Fruit fly (Drosophila melanogaster): Measurements from ENCODE around the gene CG33172.

Gene CG33172

DNA sequence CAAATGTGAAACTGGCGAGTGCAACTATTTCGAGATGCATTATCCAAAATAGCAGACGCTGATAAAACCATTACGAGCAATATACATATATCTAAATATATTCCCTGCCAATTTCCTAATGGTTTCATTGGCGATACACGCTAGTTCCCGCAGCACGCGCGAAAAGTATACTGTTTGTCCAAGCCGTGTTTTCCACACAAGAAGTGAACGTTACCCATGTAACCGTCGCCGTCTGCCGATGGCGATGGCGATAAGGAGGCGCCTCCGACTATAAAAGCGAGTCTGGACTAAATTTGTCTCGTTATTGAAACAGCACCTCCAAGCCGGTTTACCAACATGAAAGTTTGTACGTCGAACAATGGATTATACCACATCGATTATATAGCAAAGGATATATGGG, 9.4 kb downstream of the CG33172 start, which contains the start of gene CG43673:
Gene CG43673, plus strand, starts transcription at position 301 of the 400 bp plus-strand sequence.
- TF ChIP-seq CG7101 (tag; optimal IDR thresholded peaks at IDR 0.05) (no peak), CG1620 (GFP tag; optimal IDR thresholded peaks at IDR 0.05) (no peak), bab1 (GFP tag; optimal IDR thresholded peaks at IDR 0.05) (no peak), ovo (GFP tag; optimal IDR thresholded peaks at IDR 0.05) (no peak), kay (GFP tag; ENCODE audit: borderline replicate concordance) (no peak), CG14711 (tag; optimal IDR thresholded peaks at IDR 0.05) (no peak), Clk (GFP tag; optimal IDR thresholded peaks at IDR 0.05) (no peak)

dm6 chrX:15783610-15784009, 14.1 kb downstream of the CG33172 start, which contains the start of gene Efhc1.1:
Efhc1.1 (minus strand) TSS chrX:15783710.
- TF ChIP-seq CG11617 (GFP tag; optimal IDR thresholded peaks at IDR 0.05) (no peak), kay (GFP tag; ENCODE audit: borderline replicate concordance) (no peak), CG5204 (GFP tag; optimal IDR thresholded peaks at IDR 0.05) (no peak), toe (GFP tag; optimal IDR thresholded peaks at IDR 0.05) (no peak), CG12768 (GFP tag; optimal IDR thresholded peaks at IDR 0.05) (no peak)

DNA sequence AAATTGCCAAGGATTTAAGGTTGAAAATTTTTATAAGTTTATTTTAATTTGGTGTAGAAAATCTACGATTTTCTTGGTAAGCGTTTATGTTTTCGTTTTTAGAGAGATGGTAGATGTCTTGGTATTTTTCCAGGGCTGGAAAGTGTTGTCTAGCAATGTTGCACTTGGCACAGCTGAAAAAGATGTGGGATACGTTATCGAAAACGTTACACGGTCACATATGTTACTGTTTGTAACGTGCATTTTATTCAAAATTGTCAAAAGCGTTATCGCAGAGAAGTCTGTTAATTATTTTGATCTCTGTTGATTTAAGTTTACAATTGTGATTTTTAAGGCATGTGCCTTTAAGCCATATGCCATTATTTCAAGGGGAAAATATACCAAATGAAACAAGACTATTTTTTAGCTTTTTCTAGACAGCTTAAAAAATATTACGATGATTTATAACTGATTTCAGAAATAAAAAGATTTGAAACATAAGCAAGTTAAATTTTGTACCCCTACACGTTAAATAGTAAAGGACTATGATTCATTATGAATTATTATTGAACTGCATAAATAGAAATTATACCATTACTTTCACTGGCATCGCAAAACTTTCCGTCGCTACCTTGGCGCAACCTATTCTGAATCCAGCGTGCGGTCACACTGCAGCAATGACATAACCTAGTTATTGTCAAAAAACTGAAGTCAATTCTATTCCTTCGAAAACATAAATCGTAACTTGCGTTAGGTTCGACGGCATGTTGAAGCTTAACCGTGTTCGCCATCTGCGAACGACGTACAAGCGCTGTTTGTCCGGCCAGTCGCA, 16.2 kb downstream of the CG33172 start, which contains the start of the genes Paf-AHalpha and mRpS30:
Gene Paf-AHalpha, minus strand, starts transcription at position 155 of the 811 bp plus-strand sequence.
Gene mRpS30, plus strand, starts transcription at position 619 of the 811 bp plus-strand sequence.
- TF ChIP-seq bab1 (GFP tag; optimal IDR thresholded peaks at IDR 0.05): peak; percentile 45
- no peak for TF ChIP-seq ovo (GFP tag; optimal IDR thresholded peaks at IDR 0.05)

dm6 chrX:15786242-15786641, 16.8 kb downstream of the CG33172 start:
- TF ChIP-seq cnc (optimal IDR thresholded peaks at IDR 0.05) (no peak), CG7101 (tag; optimal IDR thresholded peaks at IDR 0.05) (no peak), bab1 (GFP tag; optimal IDR thresholded peaks at IDR 0.05) (no peak), CG1620 (GFP tag; optimal IDR thresholded peaks at IDR 0.05) (no peak), Crg-1 (GFP tag; optimal IDR thresholded peaks at IDR 0.05) (no peak), Hr96 (GFP tag; optimal IDR thresholded peaks at IDR 0.05) (no peak), CG5204 (GFP tag; optimal IDR thresholded peaks at IDR 0.05) (no peak), tj (GFP tag; optimal IDR thresholded peaks at IDR 0.05) (no peak), CG33017 (tag; optimal IDR thresholded peaks at IDR 0.05) (no peak), pad (GFP tag; optimal IDR thresholded peaks at IDR 0.05) (no peak), Clk (GFP tag; optimal IDR thresholded peaks at IDR 0.05) (no peak), CG7045 (GFP tag; optimal IDR thresholded peaks at IDR 0.05) (no peak), kay (GFP tag; ENCODE audit: borderline replicate concordance) (no peak)

- TF ChIP-seq toe (GFP tag; optimal IDR thresholded peaks at IDR 0.05): no peak
- TF ChIP-seq CG14711 (tag; optimal IDR thresholded peaks at IDR 0.05): peak; percentile 62
- peak; percentile 33 for TF ChIP-seq CG7045 (GFP tag; optimal IDR thresholded peaks at IDR 0.05)
- peak; percentile 47 for TF ChIP-seq Mnt (GFP tag; optimal IDR thresholded peaks at IDR 0.05)
- peak; percentile 88 for TF ChIP-seq CG7101 (tag; optimal IDR thresholded peaks at IDR 0.05)
- TF ChIP-seq CG33017 (tag; optimal IDR thresholded peaks at IDR 0.05): peak; percentile 41
- peak; percentile 62 for TF ChIP-seq CG11617 (GFP tag; optimal IDR thresholded peaks at IDR 0.05)
- no peak for TF ChIP-seq Hr96 (GFP tag; optimal IDR thresholded peaks at IDR 0.05)
- no peak for TF ChIP-seq CG5204 (GFP tag; optimal IDR thresholded peaks at IDR 0.05)
- peak; percentile 70 for TF ChIP-seq cic (GFP tag; optimal IDR thresholded peaks at IDR 0.05)
- no peak for TF ChIP-seq Clk (GFP tag; optimal IDR thresholded peaks at IDR 0.05)
- TF ChIP-seq bab1 (GFP tag; optimal IDR thresholded peaks at IDR 0.05): peak; percentile 24
- TF ChIP-seq CG12768 (GFP tag; optimal IDR thresholded peaks at IDR 0.05): peak; percentile 45
- TF ChIP-seq Crg-1 (GFP tag; optimal IDR thresholded peaks at IDR 0.05): peak; percentile 51
- peak; percentile 29 for TF ChIP-seq ovo (GFP tag; optimal IDR thresholded peaks at IDR 0.05)
- peak; percentile 68 for TF ChIP-seq tj (GFP tag; optimal IDR thresholded peaks at IDR 0.05)
- peak; percentile 20 for TF ChIP-seq CG1620 (GFP tag; optimal IDR thresholded peaks at IDR 0.05)
- no peak for TF ChIP-seq kay (GFP tag; ENCODE audit: borderline replicate concordance)
- TF ChIP-seq pad (GFP tag; optimal IDR thresholded peaks at IDR 0.05): peak; percentile 48
- no peak for TF ChIP-seq cnc (optimal IDR thresholded peaks at IDR 0.05)
Measured at dm6 chrX:15788235-15789187, 19.0 kb downstream of the CG33172 start, which contains the start of gene Rhp. Rhp (plus strand) TSS chrX:15788897.

DNA sequence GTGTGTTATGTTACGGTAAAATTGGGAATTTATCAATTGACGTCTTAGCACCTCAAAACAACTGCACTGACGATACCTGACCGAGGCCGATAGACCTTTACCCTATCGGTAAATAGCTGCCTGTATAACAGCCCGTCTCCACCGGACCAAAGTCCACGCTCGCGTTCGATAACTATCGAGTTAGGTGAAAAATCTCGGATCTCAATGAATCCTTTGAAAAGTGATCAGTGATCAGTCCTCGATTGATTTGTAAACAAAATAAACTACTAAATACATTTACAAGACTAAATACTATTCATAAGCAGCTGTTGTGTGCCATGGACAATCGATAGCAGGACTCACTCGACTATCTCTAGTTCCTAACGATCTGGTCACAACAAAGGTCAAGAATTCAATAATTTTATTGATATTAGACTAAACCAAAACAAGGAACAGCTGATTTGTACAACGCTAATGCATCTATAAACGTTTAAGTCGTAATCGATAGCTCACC, 26.5 kb downstream of the CG33172 start, which contains the start of gene sordd1:
Gene sordd1, minus strand, starts transcription at position 78 of the 493 bp plus-strand sequence.
- peak; percentile 34 for TF ChIP-seq toe (GFP tag; optimal IDR thresholded peaks at IDR 0.05)
